Worm (Caenorhabditis elegans) whole organism, L2 larva: ENCODE data around the gene F44E2.8.

Experiments
- ZK546.5 ChIP-seq: sonication (generic microtip); optimal IDR thresholded peaks from 2 replicates; lab custom pipeline; 2017; ENCODE audit warnings: missing biosample characterization, missing genetic modification characterization
- ama-1 ChIP-seq: fragments of 150-350 bp; optimal IDR thresholded peaks from 2 replicates; lab custom pipeline; 2018; ENCODE audit warnings: inconsistent platforms
- blmp-1 ChIP-seq: sonication (generic microtip); optimal IDR thresholded peaks from 2 replicates; lab custom pipeline; 2017; ENCODE audit warnings: missing genetic modification characterization, mild to moderate bottlenecking, missing compliant biosample characterization, antibody characterized with exemption, moderate library complexity; ENCODE audit not compliant: insufficient read depth
- elt-1 ChIP-seq: fragments of 150-350 bp; optimal IDR thresholded peaks from 2 replicates; lab custom pipeline; 2014; ENCODE audit warnings: missing biosample characterization, missing genetic modification characterization
- elt-3 ChIP-seq: sonication (generic microtip); optimal IDR thresholded peaks from 2 replicates; lab custom pipeline; 2017; ENCODE audit warnings: missing biosample characterization, missing genetic modification characterization
- mdl-1 ChIP-seq, 2 experiments: fragments of 150-350 bp in 1 of 2; sonication (generic microtip) in 1 of 2; optimal IDR thresholded peaks; 2 replicates each; lab custom pipeline; 2017; ENCODE audit warnings: missing biosample characterization in 2 of 2, missing genetic modification characterization in 2 of 2
- nhr-23 ChIP-seq: fragments of 150-350 bp; optimal IDR thresholded peaks from 2 replicates; lab custom pipeline; 2014; ENCODE audit warnings: missing biosample characterization, missing genetic modification reagents, missing genetic modification characterization
- nhr-237 ChIP-seq: fragments of 150-350 bp; optimal IDR thresholded peaks from 2 replicates; lab custom pipeline; 2014; ENCODE audit warnings: missing biosample characterization, missing genetic modification characterization
- nhr-77 ChIP-seq: fragments of 150-350 bp; optimal IDR thresholded peaks from 2 replicates; lab custom pipeline; 2014; ENCODE audit warnings: missing biosample characterization, missing genetic modification characterization
- snpc-4 ChIP-seq: fragments of 150-350 bp; optimal IDR thresholded peaks from 2 replicates; lab custom pipeline; 2014; ENCODE audit warnings: missing biosample characterization, missing genetic modification characterization
- zag-1 ChIP-seq: fragments of 150-350 bp; optimal IDR thresholded peaks from 2 replicates; lab custom pipeline; 2014; ENCODE audit warnings: missing biosample characterization, missing genetic modification characterization
- ztf-4 ChIP-seq: fragments of 150-350 bp; optimal IDR thresholded peaks from 2 replicates; lab custom pipeline; 2014; ENCODE audit warnings: missing biosample characterization, missing genetic modification characterization

- TF ChIP-seq zag-1 (tag; lab: Kevin White, UChicago) (no peak), ama-1 (lab: Kevin White, UChicago) (no peak), snpc-4 (no peak), elt-3 (tag; lab: Kevin White, UChicago) (no peak), nhr-237 (tag; lab: Kevin White, UChicago) (no peak), ZK546.5 (no peak), nhr-77 (no peak), elt-1 (tag; lab: Kevin White, UChicago) (no peak), ztf-4 (tag; lab: Kevin White, UChicago) (no peak), nhr-23 (no peak), mdl-1 (tag; optimal IDR thresholded peaks at IDR 0.05; lab: Kevin White, UChicago) (no peak), blmp-1 (no peak)
These were observed 16.4 kb upstream of the F44E2.8 start for ce11 chrIII:8866038-8866437.
